Worm (Caenorhabditis elegans) whole organism, mixed stage, embryonic: Measurements from ENCODE around the gene F08G12.11.

Source experiments
- M03D4.4 ChIP-seq: sonication (generic microtip); optimal IDR thresholded peaks from 2 replicates; lab custom pipeline; 2017; ENCODE audit warnings: mild to moderate bottlenecking, missing genetic modification characterization, missing compliant biosample characterization
- blmp-1 ChIP-seq: fragments of 150-350 bp; optimal IDR thresholded peaks from 2 replicates; lab custom pipeline; 2014; ENCODE audit warnings: missing biosample characterization, missing genetic modification characterization
- ceh-39 ChIP-seq: fragments of 150-350 bp; optimal IDR thresholded peaks from 2 replicates; lab custom pipeline; 2014; ENCODE audit warnings: missing biosample characterization, missing genetic modification characterization
- ceh-43 ChIP-seq: fragments of 200-800 bp; sonication (Bioruptor generic); optimal IDR thresholded peaks from 2 replicates; lab custom pipeline; 2018; ENCODE audit warnings: mild to moderate bottlenecking, missing genetic modification characterization, moderate library complexity, missing compliant biosample characterization
- ceh-83 ChIP-seq: fragments of 200-800 bp; sonication (Bioruptor generic); optimal IDR thresholded peaks from 2 replicates; lab custom pipeline; 2018; ENCODE audit warnings: mild to moderate bottlenecking, missing genetic modification characterization, missing compliant biosample characterization
- cnd-1 ChIP-seq: fragments of 200-800 bp; sonication (Bioruptor generic); optimal IDR thresholded peaks from 2 replicates; lab custom pipeline; 2018; ENCODE audit warnings: mild to moderate bottlenecking, missing genetic modification characterization, missing compliant biosample characterization
- elt-1 ChIP-seq: sonication (generic microtip); optimal IDR thresholded peaks from 2 replicates; lab custom pipeline; 2017; ENCODE audit warnings: missing genetic modification characterization, mild to moderate bottlenecking, missing compliant biosample characterization, antibody characterized with exemption, moderate library complexity, borderline replicate concordance; ENCODE audit not compliant: insufficient read depth
- flh-1 ChIP-seq: fragments of 200-800 bp; sonication (Bioruptor generic); optimal IDR thresholded peaks from 2 replicates; lab custom pipeline; 2018; ENCODE audit warnings: mild to moderate bottlenecking, missing genetic modification characterization, moderate library complexity, missing compliant biosample characterization
- lin-13 ChIP-seq: fragments of 150-350 bp; optimal IDR thresholded peaks from 2 replicates; lab custom pipeline; 2014; ENCODE audit warnings: missing biosample characterization, missing genetic modification characterization
- lin-32 ChIP-seq: fragments of 200-800 bp; sonication (Bioruptor generic); optimal IDR thresholded peaks from 2 replicates; lab custom pipeline; 2018; ENCODE audit warnings: mild to moderate bottlenecking, missing genetic modification characterization, missing compliant biosample characterization
- lsy-2 ChIP-seq: fragments of 150-350 bp; optimal IDR thresholded peaks from 2 replicates; lab custom pipeline; 2014; ENCODE audit warnings: missing biosample characterization, missing genetic modification characterization
- mep-1 ChIP-seq: fragments of 150-350 bp; optimal IDR thresholded peaks from 2 replicates; lab custom pipeline; 2017; ENCODE audit warnings: missing biosample characterization, missing genetic modification reagents, missing genetic modification characterization, inconsistent platforms
- mls-2 ChIP-seq: sonication (generic microtip); optimal IDR thresholded peaks from 2 replicates; lab custom pipeline; 2016; ENCODE audit warnings: mild to moderate bottlenecking, missing genetic modification characterization, moderate library complexity, missing compliant biosample characterization
- nhr-12 ChIP-seq: fragments of 150-350 bp; optimal IDR thresholded peaks from 2 replicates; lab custom pipeline; 2014; ENCODE audit warnings: missing biosample characterization, missing genetic modification characterization
- nhr-2 ChIP-seq: fragments of 150-350 bp; optimal IDR thresholded peaks from 2 replicates; lab custom pipeline; 2014; ENCODE audit warnings: missing biosample characterization, missing genetic modification characterization
- nhr-237 ChIP-seq: fragments of 150-350 bp; optimal IDR thresholded peaks from 2 replicates; lab custom pipeline; 2014; ENCODE audit warnings: missing biosample characterization, missing genetic modification characterization
- nhr-28 ChIP-seq: fragments of 150-350 bp; optimal IDR thresholded peaks from 2 replicates; lab custom pipeline; 2014; ENCODE audit warnings: missing biosample characterization, missing genetic modification characterization
- nhr-76 ChIP-seq: sonication (generic microtip); optimal IDR thresholded peaks from 2 replicates; lab custom pipeline; 2017; ENCODE audit warnings: missing biosample characterization, missing genetic modification characterization
- pha-4 ChIP-seq: fragments of 150-350 bp; optimal IDR thresholded peaks from 2 replicates; lab custom pipeline; 2018; ENCODE audit warnings: missing biosample characterization, missing genetic modification reagents, missing genetic modification characterization
- sem-2 ChIP-seq: fragments of 200-800 bp; sonication (Bioruptor generic); optimal IDR thresholded peaks from 2 replicates; lab custom pipeline; 2018; ENCODE audit warnings: mild to moderate bottlenecking, missing genetic modification characterization, missing compliant biosample characterization
- snpc-4 ChIP-seq: fragments of 150-350 bp; optimal IDR thresholded peaks from 2 replicates; lab custom pipeline; 2014; ENCODE audit warnings: missing biosample characterization, missing genetic modification characterization
- sptf-1 ChIP-seq: sonication (generic microtip); optimal IDR thresholded peaks from 2 replicates; lab custom pipeline; 2017; ENCODE audit warnings: mild to moderate bottlenecking, missing genetic modification characterization, moderate library complexity, missing compliant biosample characterization
- tbx-8 ChIP-seq: fragments of 200-800 bp; sonication (Bioruptor generic); optimal IDR thresholded peaks from 2 replicates; lab custom pipeline; 2018; ENCODE audit warnings: mild to moderate bottlenecking, missing genetic modification characterization, moderate library complexity, missing compliant biosample characterization
- unc-120 ChIP-seq: sonication (generic microtip); optimal IDR thresholded peaks from 2 replicates; lab custom pipeline; 2017; ENCODE audit warnings: missing genetic modification characterization, missing compliant biosample characterization; ENCODE audit not compliant: poor library complexity, severe bottlenecking
- unc-39 ChIP-seq: fragments of 150-350 bp; optimal IDR thresholded peaks from 2 replicates; lab custom pipeline; 2014; ENCODE audit warnings: missing biosample characterization, missing genetic modification characterization
- unc-62 ChIP-seq: fragments of 150-350 bp; optimal IDR thresholded peaks from 2 replicates; lab custom pipeline; 2014; ENCODE audit warnings: missing biosample characterization, missing genetic modification reagents, missing genetic modification characterization
- zip-8 ChIP-seq: fragments of 150-350 bp; optimal IDR thresholded peaks from 2 replicates; lab custom pipeline; 2014; ENCODE audit warnings: missing biosample characterization, missing genetic modification characterization
- ztf-11 ChIP-seq: fragments of 150-350 bp; optimal IDR thresholded peaks from 2 replicates; lab custom pipeline; 2014; ENCODE audit warnings: missing biosample characterization, missing genetic modification characterization

F08G12.11 gene

DNA sequence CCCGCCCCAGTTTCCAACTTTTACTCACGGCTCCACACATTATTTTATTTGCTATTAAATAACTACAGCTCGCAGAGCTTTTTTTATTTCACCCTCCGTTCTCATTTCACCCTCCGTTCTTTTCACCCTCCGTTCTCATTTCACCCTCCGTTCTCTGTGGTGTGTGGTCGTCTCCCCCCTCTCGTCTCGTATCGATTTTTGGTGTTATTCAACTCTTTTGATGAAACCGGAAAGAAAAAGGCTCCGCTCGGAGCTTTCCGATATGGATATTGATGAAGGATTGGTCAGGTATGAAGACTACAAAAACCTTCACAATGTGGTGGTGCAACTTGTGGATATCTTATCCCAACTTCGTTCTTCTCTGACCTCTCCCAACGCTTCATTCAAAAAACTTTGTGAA, 24.8 kb downstream of the F08G12.11 start:
- TF ChIP-seq ceh-39 (tag; lab: Kevin White, UChicago): no peak
- no peak for TF ChIP-seq flh-1 (GFP tag; lab: Kevin White, UChicago)
- no peak for TF ChIP-seq unc-39 (tag; lab: Kevin White, UChicago)
- no peak for TF ChIP-seq blmp-1
- TF ChIP-seq nhr-2 (tag; lab: Kevin White, UChicago): no peak
- no peak for TF ChIP-seq mep-1 (tag; lab: Kevin White, UChicago)
- no peak for TF ChIP-seq snpc-4 (tag; lab: Kevin White, UChicago)
- TF ChIP-seq lsy-2: no peak
- TF ChIP-seq ztf-11 (tag; lab: Kevin White, UChicago): no peak
- no peak for TF ChIP-seq M03D4.4 (tag; lab: Kevin White, UChicago)
- no peak for TF ChIP-seq nhr-76
- TF ChIP-seq unc-120 (tag; lab: Kevin White, UChicago): no peak
- no peak for TF ChIP-seq sem-2 (GFP tag; lab: Kevin White, UChicago)
- TF ChIP-seq cnd-1 (tag; lab: Kevin White, UChicago): no peak
- TF ChIP-seq nhr-12 (tag; lab: Kevin White, UChicago): no peak
- no peak for TF ChIP-seq ceh-43 (GFP tag; lab: Kevin White, UChicago)
- no peak for TF ChIP-seq mls-2 (tag; lab: Kevin White, UChicago)
- TF ChIP-seq nhr-28 (tag; lab: Kevin White, UChicago): no peak
- TF ChIP-seq sptf-1 (tag; lab: Kevin White, UChicago): no peak
- no peak for TF ChIP-seq ceh-83 (GFP tag; lab: Kevin White, UChicago)

DNA sequence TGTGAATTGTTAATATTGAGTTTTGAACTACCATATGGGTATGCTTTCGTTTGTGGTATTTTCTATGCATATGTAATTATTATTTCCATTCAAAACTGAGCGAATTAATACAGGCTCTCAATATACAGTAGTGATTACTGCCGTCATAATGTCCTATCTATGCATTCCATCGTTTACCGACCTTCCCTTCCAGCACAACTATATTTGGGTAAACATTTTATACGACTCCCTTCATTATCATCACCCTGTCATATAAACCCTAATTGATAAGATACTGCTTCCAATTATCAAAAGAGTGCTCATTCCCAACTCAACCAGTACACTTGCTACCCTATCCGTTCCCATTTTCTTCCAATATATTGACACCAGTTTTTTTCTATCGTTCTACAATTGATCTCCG, 25.4 kb downstream of the F08G12.11 start:
- TF ChIP-seq lin-13 (tag; lab: Kevin White, UChicago) (no peak), tbx-8 (no peak), nhr-237 (tag; lab: Kevin White, UChicago) (no peak), ceh-39 (tag; lab: Kevin White, UChicago) (no peak)

DNA sequence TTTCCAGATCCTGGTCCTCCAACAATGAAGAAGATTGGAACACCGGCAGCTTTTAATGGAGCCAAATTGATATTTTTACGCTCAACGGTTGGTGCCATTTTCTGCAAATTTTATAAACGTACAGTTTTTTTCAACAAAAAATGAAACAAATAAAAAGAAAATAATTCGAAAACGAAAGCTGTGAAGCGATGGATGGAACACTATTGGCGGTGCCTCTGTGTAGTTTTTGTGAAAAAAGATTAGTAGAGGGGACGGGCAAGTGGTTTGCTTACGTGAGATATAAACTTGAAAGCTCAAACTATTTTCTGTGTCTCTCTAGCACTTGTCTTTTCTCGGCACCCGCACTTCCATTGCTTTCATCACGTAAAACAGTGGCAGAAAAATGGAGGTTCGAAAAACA, 27.8 kb downstream of the F08G12.11 start, which contains the start of gene F38B2.4:
TSS of gene F38B2.4 (minus strand) at position 101 of the 400 bp plus-strand sequence.
- TF ChIP-seq mls-2 (tag; lab: Kevin White, UChicago): no peak
- no peak for TF ChIP-seq sem-2 (GFP tag; lab: Kevin White, UChicago)
- TF ChIP-seq nhr-28 (tag; lab: Kevin White, UChicago): no peak
- TF ChIP-seq ceh-83 (GFP tag; lab: Kevin White, UChicago): no peak
- TF ChIP-seq nhr-2 (tag; lab: Kevin White, UChicago): no peak
- TF ChIP-seq lin-32 (GFP tag; lab: Kevin White, UChicago): no peak
- no peak for TF ChIP-seq unc-62 (GFP tag; lab: Kevin White, UChicago)
- TF ChIP-seq unc-39 (tag; lab: Kevin White, UChicago): no peak
- no peak for TF ChIP-seq nhr-12 (tag; lab: Kevin White, UChicago)
- TF ChIP-seq elt-1 (tag; lab: Kevin White, UChicago): no peak
- TF ChIP-seq ztf-11 (tag; lab: Kevin White, UChicago): no peak
- no peak for TF ChIP-seq pha-4 (tag; lab: Kevin White, UChicago)
- TF ChIP-seq blmp-1: no peak
- no peak for TF ChIP-seq ceh-39 (tag; lab: Kevin White, UChicago)
- TF ChIP-seq zip-8 (tag; lab: Kevin White, UChicago): no peak

DNA sequence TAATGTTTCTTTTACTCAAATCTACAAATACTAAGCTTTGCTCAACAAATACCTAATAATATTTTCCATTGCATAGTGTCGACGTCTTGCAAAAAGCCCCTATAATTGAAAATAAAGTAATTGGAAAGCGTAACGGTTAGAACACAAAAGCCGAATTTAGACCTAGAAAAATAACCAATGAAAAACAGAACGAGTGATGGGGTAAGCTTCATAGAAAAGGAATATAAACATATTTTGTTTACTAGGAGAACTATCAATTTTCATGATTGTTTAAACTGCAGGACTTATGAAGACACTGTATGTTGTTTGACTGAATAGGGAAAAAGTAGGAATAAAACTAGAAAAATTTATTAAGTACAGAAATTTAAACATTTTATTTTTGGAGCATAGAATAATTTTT, 29.1 kb downstream of the F08G12.11 start, which contains the start of gene F38B2.3:
TSS of gene F38B2.3 (minus strand) at position 101 of the 400 bp plus-strand sequence.
- TF ChIP-seq tbx-8: no peak
- no peak for TF ChIP-seq elt-1 (tag; lab: Kevin White, UChicago)
- TF ChIP-seq snpc-4 (tag; lab: Kevin White, UChicago): no peak
- TF ChIP-seq cnd-1 (tag; lab: Kevin White, UChicago): no peak

DNA sequence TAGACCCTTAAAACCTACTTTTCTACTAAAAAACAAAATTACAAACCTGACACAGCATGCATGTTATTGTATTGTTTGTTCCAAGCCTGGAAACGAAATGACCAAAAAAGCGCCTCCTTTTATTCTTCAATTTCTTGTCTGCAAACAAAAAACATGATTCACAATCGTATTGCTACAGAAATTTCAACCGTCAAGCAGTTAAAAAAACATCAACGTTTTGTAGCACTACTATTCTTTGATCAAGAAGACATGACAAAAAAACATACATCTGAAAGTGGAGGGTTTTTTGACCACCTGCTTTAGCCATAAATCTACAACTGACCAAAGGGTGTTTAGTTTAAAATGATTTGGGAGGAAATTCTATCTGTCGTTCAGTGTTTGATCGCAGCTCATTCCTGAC, 34.2 kb downstream of the F08G12.11 start, which contains the start of gene F38B2.6:
TSS of gene F38B2.6 (minus strand) at position 101 of the 400 bp plus-strand sequence.
- no peak for TF ChIP-seq nhr-2 (tag; lab: Kevin White, UChicago)
- no peak for TF ChIP-seq ceh-39 (tag; lab: Kevin White, UChicago)
- TF ChIP-seq mep-1 (tag; lab: Kevin White, UChicago): no peak
- no peak for TF ChIP-seq sptf-1 (tag; lab: Kevin White, UChicago)
- no peak for TF ChIP-seq nhr-237 (tag; lab: Kevin White, UChicago)
- TF ChIP-seq ceh-83 (GFP tag; lab: Kevin White, UChicago): no peak
- no peak for TF ChIP-seq lin-13 (tag; lab: Kevin White, UChicago)
- TF ChIP-seq cnd-1 (tag; lab: Kevin White, UChicago): no peak
- no peak for TF ChIP-seq nhr-76
